Fruit fly (Drosophila melanogaster): ENCODE measurements around the gene eEF1delta.

DNA sequence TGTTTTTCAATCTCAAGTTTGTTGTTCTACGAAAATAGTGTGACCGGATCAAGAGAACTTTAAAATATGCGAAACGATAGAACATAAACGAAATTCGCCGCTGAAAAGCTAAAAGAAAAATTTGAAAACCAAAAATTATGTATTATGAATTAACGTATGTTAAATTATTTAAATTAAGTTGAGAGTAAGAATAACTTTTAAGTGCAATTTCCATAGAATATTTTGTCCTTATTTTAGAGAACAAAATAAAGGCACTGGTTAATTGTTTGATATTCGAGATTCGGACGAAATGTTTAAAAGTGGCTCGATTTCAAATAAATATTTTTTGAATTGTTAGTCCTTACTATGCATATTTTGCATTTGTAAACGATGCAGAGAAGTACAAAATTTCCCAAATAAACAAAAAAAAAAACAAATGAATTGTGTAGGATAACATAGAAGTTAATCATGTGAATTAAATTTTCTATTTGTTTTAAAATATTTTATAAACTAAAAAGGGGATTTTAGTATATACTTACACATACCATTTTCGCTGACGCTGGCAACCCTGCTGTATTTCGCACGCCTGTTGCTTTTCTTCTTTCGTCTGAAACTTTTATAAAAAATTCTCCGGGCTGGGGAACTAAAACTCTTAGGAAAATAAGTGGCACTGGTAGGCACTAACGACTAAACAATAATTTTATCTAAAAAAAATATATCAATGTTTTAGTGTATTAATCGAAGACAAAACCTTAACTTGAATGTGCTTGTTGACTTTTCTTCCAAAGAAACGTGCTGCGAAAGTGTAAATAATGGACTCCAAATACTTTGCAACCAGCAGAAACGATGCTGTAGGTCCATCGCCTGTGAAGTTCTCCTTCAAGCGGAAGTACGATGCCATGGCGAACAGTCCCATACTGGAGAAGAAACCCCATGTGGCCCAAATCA is 21.4 kb upstream of the eEF1delta start, which contains the start of the genes CG5727 and ath:
- TF ChIP-seq tj (GFP tag; optimal IDR thresholded peaks at IDR 0.05) (no peak), kay (GFP tag; ENCODE audit: borderline replicate concordance) (peak; percentile 67)

Measured in whole organism, adult.